Fruit fly (Drosophila melanogaster): ENCODE results near the gene CG34437.

dm6 chr3R:28324834-28325233, 41.3 kb downstream of the CG34437 start:
- no peak for TF ChIP-seq usp (GFP tag; optimal IDR thresholded peaks at IDR 0.05)
- no peak for TF ChIP-seq psq (optimal IDR thresholded peaks at IDR 0.05)
- no peak for TF ChIP-seq Dll (optimal IDR thresholded peaks at IDR 0.05)

Measured in whole organism.